Worm (Caenorhabditis elegans) whole organism, L4 larva: ENCODE measurements around the gene srw-12.
"Not testable (repeated sequence)": the region's sequence is repeated elsewhere in the genome, so short reads cannot be mapped to it uniquely, and the experiment has no call there.

ENCODE experiments used
- Y75B8A.6 ChIP-seq: fragments of 200-800 bp; sonication (Bioruptor generic); IDR thresholded peaks from 2 replicates; pipeline ENCODE4 v1.3.6; 2022; ENCODE audit warnings: missing genetic modification reagents, missing genetic modification characterization, missing compliant biosample characterization
- egl-43 ChIP-seq: fragments of 200-800 bp; sonication (Bioruptor generic); IDR thresholded peaks from 2 replicates; pipeline ENCODE4 v1.3.6; 2022; ENCODE audit warnings: missing genetic modification reagents, missing genetic modification characterization, missing compliant biosample characterization
- mep-1 ChIP-seq: fragments of 150-350 bp; sonication (generic microtip); optimal IDR thresholded peaks from 3 replicates; lab custom pipeline; 2014; ENCODE audit warnings: missing biosample characterization, missing genetic modification characterization
- mes-2 ChIP-seq: sonication (generic microtip); optimal IDR thresholded peaks from 2 replicates; lab custom pipeline; 2016; ENCODE audit warnings: missing genotype, mild to moderate bottlenecking, missing genetic modification characterization, missing compliant biosample characterization; ENCODE audit not compliant: poor library complexity, severe bottlenecking
- nhr-237 ChIP-seq: sonication (generic microtip); optimal IDR thresholded peaks from 2 replicates; lab custom pipeline; 2017; ENCODE audit warnings: missing biosample characterization, missing genetic modification characterization
- pqm-1 ChIP-seq: sonication (generic microtip); optimal IDR thresholded peaks from 2 replicates; lab custom pipeline; 2017; ENCODE audit warnings: missing biosample characterization, missing genetic modification characterization
- sdz-12 ChIP-seq: fragments of 200-800 bp; sonication (Bioruptor generic); optimal IDR thresholded peaks from 2 replicates; lab custom pipeline; 2018; ENCODE audit warnings: mild to moderate bottlenecking, missing genetic modification characterization, missing compliant biosample characterization

DNA sequence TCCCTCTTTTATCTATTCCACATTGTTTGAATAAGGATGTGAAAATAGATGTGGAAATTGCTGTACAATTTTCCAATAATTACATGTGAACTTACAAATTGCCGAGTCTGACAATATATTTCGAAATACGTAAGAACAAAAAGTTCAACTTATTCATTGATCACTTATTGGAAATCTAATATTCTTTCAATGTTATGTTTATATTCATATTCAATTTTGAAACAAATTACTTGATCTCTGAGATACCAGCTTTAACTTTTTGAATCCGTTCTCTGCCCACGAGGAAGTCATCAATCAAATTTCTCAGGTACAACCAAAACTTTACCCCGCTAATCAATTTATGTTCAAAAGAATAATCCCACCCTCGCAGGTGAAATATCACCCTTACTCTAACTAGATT is 23.3 kb downstream of the srw-12 start, which contains the start of gene sri-26:
- TF ChIP-seq egl-43; mes-2 (tag; lab: Kevin White, UChicago); sdz-12 (GFP tag; lab: Kevin White, UChicago); nhr-237 (tag; lab: Kevin White, UChicago); mep-1 (tag; lab: Kevin White, UChicago); pqm-1 (tag; lab: Kevin White, UChicago); Y75B8A.6 (GFP tag; lab: Robert Waterston, UW): not testable (repeated sequence)
